Worm (Caenorhabditis elegans): ENCODE data around the gene exc-9.

DNA sequence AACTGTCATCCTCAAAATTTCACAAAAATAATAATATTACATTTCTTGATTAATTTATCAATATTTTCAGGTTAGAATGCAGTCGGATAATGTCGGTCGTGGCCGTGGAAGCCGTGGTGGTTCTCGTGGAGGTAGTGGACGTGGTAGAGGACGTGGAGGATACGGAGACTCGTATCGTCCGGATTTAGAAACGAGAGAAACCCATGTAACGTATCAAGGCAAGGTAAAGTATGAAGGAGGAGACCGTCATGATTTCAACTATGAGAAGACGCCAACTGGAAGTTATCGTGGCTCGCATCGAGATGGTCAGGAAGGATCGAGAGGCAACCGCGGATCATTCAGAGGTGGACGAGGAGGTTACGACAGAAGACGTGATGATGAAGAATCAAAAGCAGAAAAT lies 16.7 kb upstream of the exc-9 start, which contains the start of gene frpr-10:
- TF ChIP-seq W03F9.2 (tag; optimal IDR thresholded peaks at IDR 0.05): no peak
- no peak for TF ChIP-seq dao-5 (tag; optimal IDR thresholded peaks at IDR 0.05)
